Worm (Caenorhabditis elegans): Measurements from ENCODE around the gene hlh-3.

Gene hlh-3

ce11 chrII:9116404-9116803 lies 30.0 kb downstream of the hlh-3 start:
- TF ChIP-seq sea-2 (GFP tag; optimal IDR thresholded peaks at IDR 0.05), result no peak
- peak; percentile 65 for TF ChIP-seq elt-2 (tag; optimal IDR thresholded peaks at IDR 0.05)
- peak; percentile 36 for TF ChIP-seq skn-1 (tag; optimal IDR thresholded peaks at IDR 0.05)
- TF ChIP-seq nhr-25 (tag; optimal IDR thresholded peaks at IDR 0.05), result no peak
- no peak for TF ChIP-seq nhr-67 (tag; optimal IDR thresholded peaks at IDR 0.05)
- no peak for TF ChIP-seq elt-1 (tag; optimal IDR thresholded peaks at IDR 0.05)
- no peak for TF ChIP-seq fos-1 (tag; optimal IDR thresholded peaks at IDR 0.05)
- no peak for TF ChIP-seq elt-3 (tag; optimal IDR thresholded peaks at IDR 0.05)
- TF ChIP-seq ceh-82 (tag; optimal IDR thresholded peaks at IDR 0.05), result no peak
- TF ChIP-seq nhr-12 (tag; optimal IDR thresholded peaks at IDR 0.05), result no peak
- peak; percentile 20 for TF ChIP-seq pha-4 (tag; optimal IDR thresholded peaks at IDR 0.05)
- TF ChIP-seq unc-39 (tag; optimal IDR thresholded peaks at IDR 0.05), result no peak
- TF ChIP-seq pqm-1 (tag; optimal IDR thresholded peaks at IDR 0.05), result peak; percentile 61
- TF ChIP-seq egl-27 (tag; optimal IDR thresholded peaks at IDR 0.05), result no peak
- TF ChIP-seq nhr-28 (tag; optimal IDR thresholded peaks at IDR 0.05), result no peak
- no peak for TF ChIP-seq lin-39 (tag; optimal IDR thresholded peaks at IDR 0.05)
- no peak for TF ChIP-seq unc-62 (GFP tag; optimal IDR thresholded peaks at IDR 0.05)
- TF ChIP-seq nhr-11 (tag; optimal IDR thresholded peaks at IDR 0.05), result no peak
- TF ChIP-seq nhr-23 (tag; optimal IDR thresholded peaks at IDR 0.05), result no peak
- no peak for TF ChIP-seq ZK546.5 (tag; optimal IDR thresholded peaks at IDR 0.05)
- TF ChIP-seq daf-12 (tag; optimal IDR thresholded peaks at IDR 0.05), result no peak
- no peak for TF ChIP-seq tbx-2 (tag; optimal IDR thresholded peaks at IDR 0.05)
- TF ChIP-seq lsy-12 (tag; optimal IDR thresholded peaks at IDR 0.05), result no peak
- no peak for TF ChIP-seq aly-2 (tag; optimal IDR thresholded peaks at IDR 0.05)
- no peak for TF ChIP-seq snpc-4 (tag; optimal IDR thresholded peaks at IDR 0.05)
- no peak for TF ChIP-seq nhr-43 (tag; optimal IDR thresholded peaks at IDR 0.05; ENCODE audit: poor library complexity, severe bottlenecking)
- no peak for TF ChIP-seq fkh-2 (tag; optimal IDR thresholded peaks at IDR 0.05)
- TF ChIP-seq lin-15B (tag; optimal IDR thresholded peaks at IDR 0.05), result no peak
- TF ChIP-seq ceh-16 (tag; optimal IDR thresholded peaks at IDR 0.05), result no peak
- no peak for TF ChIP-seq ama-1 (optimal IDR thresholded peaks at IDR 0.05)
- no peak for TF ChIP-seq mml-1 (tag; optimal IDR thresholded peaks at IDR 0.05)

DNA sequence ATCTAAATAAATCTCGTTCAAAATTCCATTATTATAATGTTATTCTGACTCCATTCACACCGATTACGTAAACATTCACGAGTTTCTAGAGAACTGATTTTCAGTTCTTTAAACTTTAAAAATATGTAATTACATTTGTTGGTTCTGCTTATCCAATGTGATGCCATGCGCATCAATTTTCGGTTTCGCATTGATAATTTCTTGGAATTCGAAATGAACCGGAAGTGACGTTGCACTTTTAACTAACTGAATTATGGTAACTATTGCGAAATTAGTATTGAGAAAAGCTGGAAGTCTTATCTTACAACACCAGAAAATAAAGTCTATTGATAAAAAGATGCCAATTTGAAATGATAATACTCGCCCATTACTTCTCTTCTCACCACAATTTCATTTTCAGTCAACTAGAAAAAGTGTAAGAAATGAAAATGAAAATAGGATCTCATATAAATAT lies 31.4 kb downstream of the hlh-3 start:
- TF ChIP-seq skn-1 (tag; optimal IDR thresholded peaks at IDR 0.05), result no peak
- no peak for TF ChIP-seq mml-1 (tag; optimal IDR thresholded peaks at IDR 0.05)
- TF ChIP-seq fkh-2 (tag; optimal IDR thresholded peaks at IDR 0.05), result no peak
- TF ChIP-seq zag-1 (tag; optimal IDR thresholded peaks at IDR 0.05), result no peak
- no peak for TF ChIP-seq elt-1 (tag; optimal IDR thresholded peaks at IDR 0.05)
- no peak for TF ChIP-seq mdl-1 (tag; optimal IDR thresholded peaks at IDR 0.05)
- TF ChIP-seq pha-4 (tag; optimal IDR thresholded peaks at IDR 0.05), result peak; percentile 35
- TF ChIP-seq nhr-11 (tag; optimal IDR thresholded peaks at IDR 0.05), result peak; percentile 72
- peak; percentile 2 for TF ChIP-seq tbx-2 (tag; optimal IDR thresholded peaks at IDR 0.05)
- TF ChIP-seq egl-5 (tag; optimal IDR thresholded peaks at IDR 0.05), result no peak
- peak; percentile 78 for TF ChIP-seq elt-2 (tag; optimal IDR thresholded peaks at IDR 0.05)
- TF ChIP-seq ceh-28 (tag; optimal IDR thresholded peaks at IDR 0.05), result no peak
- no peak for TF ChIP-seq nhr-43 (tag; optimal IDR thresholded peaks at IDR 0.05; ENCODE audit: poor library complexity, severe bottlenecking)
- TF ChIP-seq pqm-1 (tag; optimal IDR thresholded peaks at IDR 0.05), result peak; percentile 50

ce11 chrII:9120329-9120728 lies 33.9 kb downstream of the hlh-3 start:
- TF ChIP-seq mdl-1 (tag; optimal IDR thresholded peaks at IDR 0.05) (no peak), zag-1 (tag; optimal IDR thresholded peaks at IDR 0.05) (no peak), daf-12 (tag; optimal IDR thresholded peaks at IDR 0.05) (no peak), ceh-16 (tag; optimal IDR thresholded peaks at IDR 0.05) (no peak), elt-2 (tag; optimal IDR thresholded peaks at IDR 0.05) (no peak), ztf-11 (tag; optimal IDR thresholded peaks at IDR 0.05) (no peak), ama-1 (optimal IDR thresholded peaks at IDR 0.05) (no peak), ZK546.5 (tag; optimal IDR thresholded peaks at IDR 0.05) (no peak), snpc-4 (tag; optimal IDR thresholded peaks at IDR 0.05) (no peak)

- TF ChIP-seq lin-15B (tag; optimal IDR thresholded peaks at IDR 0.05) (no peak), nhr-23 (tag; optimal IDR thresholded peaks at IDR 0.05) (no peak), R02D3.7 (tag; optimal IDR thresholded peaks at IDR 0.05) (no peak), nfya-1 (tag; optimal IDR thresholded peaks at IDR 0.05; ENCODE audit: insufficient read depth) (peak; percentile 12), nhr-67 (tag; optimal IDR thresholded peaks at IDR 0.05) (no peak), unc-62 (GFP tag; optimal IDR thresholded peaks at IDR 0.05) (no peak), ama-1 (optimal IDR thresholded peaks at IDR 0.05) (no peak), elt-2 (tag; optimal IDR thresholded peaks at IDR 0.05) (no peak), lsy-12 (tag; optimal IDR thresholded peaks at IDR 0.05) (no peak)
These were observed 34.6 kb downstream of the hlh-3 start for ce11 chrII:9120813-9121554.
